Fruit fly (Drosophila melanogaster) whole organism, embryonic: ENCODE measurements around the gene CG11617.

ENCODE experiments used
- ATbp ChIP-seq: fragments of 200-800 bp; sonication (Bioruptor generic); optimal IDR thresholded peaks from 2 replicates; lab custom pipeline; 2017; ENCODE audit warnings: missing biosample characterization, mild to moderate bottlenecking, missing genetic modification characterization, missing genetic modification reagents
- Atf6 ChIP-seq: fragments of 200-800 bp; sonication (Bioruptor generic); IDR thresholded peaks from 2 replicates; pipeline ENCODE4 v1.3.6; 2022; ENCODE audit warnings: missing biosample characterization, missing genetic modification characterization
- CG12391 ChIP-seq: fragments of 200-800 bp; sonication (Bioruptor generic); optimal IDR thresholded peaks from 3 replicates; lab custom pipeline; 2018; ENCODE audit warnings: missing biosample characterization, mild to moderate bottlenecking, missing genetic modification characterization, moderate library complexity
- CG13296 ChIP-seq: fragments of 200-800 bp; sonication (Bioruptor generic); optimal IDR thresholded peaks from 3 replicates; lab custom pipeline; 2018; ENCODE audit warnings: missing biosample characterization, mild to moderate bottlenecking, missing genetic modification characterization
- CG14965 ChIP-seq: fragments of 200-800 bp; sonication (Bioruptor generic); optimal IDR thresholded peaks from 2 replicates; lab custom pipeline; 2016; ENCODE audit warnings: missing biosample characterization, missing genetic modification characterization, borderline replicate concordance
- CG15011 ChIP-seq: fragments of 200-800 bp; sonication (Bioruptor generic); optimal IDR thresholded peaks from 3 replicates; lab custom pipeline; 2018; ENCODE audit warnings: missing biosample characterization, mild to moderate bottlenecking, missing genetic modification characterization
- CG18476 ChIP-seq: fragments of 200-800 bp; sonication (Bioruptor generic); optimal IDR thresholded peaks from 2 replicates; lab custom pipeline; 2016; ENCODE audit warnings: missing biosample characterization, mild to moderate bottlenecking, missing genetic modification characterization
- CG18599 ChIP-seq: fragments of 200-800 bp; sonication (Bioruptor generic); optimal IDR thresholded peaks from 3 replicates; lab custom pipeline; 2017; ENCODE audit warnings: missing biosample characterization, missing genetic modification characterization, mild to moderate bottlenecking, moderate library complexity, missing genetic modification reagents
- CG2120 ChIP-seq: fragments of 200-800 bp; sonication (Bioruptor generic); optimal IDR thresholded peaks from 3 replicates; lab custom pipeline; 2016; ENCODE audit warnings: missing biosample characterization, missing genetic modification characterization
- CG30403 ChIP-seq: fragments of 200-800 bp; sonication (Bioruptor generic); optimal IDR thresholded peaks from 3 replicates; lab custom pipeline; 2016; ENCODE audit warnings: missing biosample characterization, missing genetic modification characterization
- CG4730 ChIP-seq: fragments of 200-800 bp; sonication (Bioruptor generic); IDR thresholded peaks from 2 replicates; pipeline ENCODE4 v1.3.6; 2022; ENCODE audit warnings: missing biosample characterization, missing genetic modification characterization
- CG5953 ChIP-seq: fragments of 200-800 bp; sonication (Bioruptor generic); IDR thresholded peaks from 2 replicates; pipeline ENCODE4 v1.3.6; 2022; ENCODE audit warnings: missing biosample characterization, missing genetic modification characterization
- CG6272 ChIP-seq: fragments of 200-800 bp; sonication (Bioruptor generic); IDR thresholded peaks from 2 replicates; pipeline ENCODE4 v1.3.6; 2022; ENCODE audit warnings: missing biosample characterization, missing genetic modification characterization
- CG6683 ChIP-seq: fragments of 200-800 bp; sonication (Bioruptor generic); optimal IDR thresholded peaks from 2 replicates; lab custom pipeline; 2017; ENCODE audit warnings: missing biosample characterization, mild to moderate bottlenecking, missing genetic modification characterization, missing genetic modification reagents
- CG7556 ChIP-seq: fragments of 200-800 bp; sonication (Bioruptor generic); optimal IDR thresholded peaks from 2 replicates; lab custom pipeline; 2017; ENCODE audit warnings: missing biosample characterization, mild to moderate bottlenecking, missing genetic modification characterization
- CG9727 ChIP-seq: fragments of 200-800 bp; sonication (Bioruptor generic); optimal IDR thresholded peaks from 3 replicates; lab custom pipeline; 2017; ENCODE audit warnings: missing biosample characterization, mild to moderate bottlenecking, missing genetic modification characterization
- Drgx ChIP-seq: fragments of 200-800 bp; sonication (Bioruptor generic); IDR thresholded peaks from 2 replicates; pipeline ENCODE4 v1.3.6; 2022; ENCODE audit warnings: missing biosample characterization, missing genetic modification characterization
- E2f1 ChIP-seq: fragments of 200-800 bp; sonication (Bioruptor generic); IDR thresholded peaks from 2 replicates; pipeline ENCODE4 v1.3.6; 2022; ENCODE audit warnings: missing biosample characterization, missing genetic modification characterization
- GATAe ChIP-seq: fragments of 200-800 bp; sonication (Bioruptor generic); conservative IDR thresholded peaks from 2 replicates; pipeline ENCODE4 v1.3.6; 2022; ENCODE audit warnings: missing biosample characterization, missing genetic modification characterization
- HLHmδ ChIP-seq: fragments of 200-800 bp; sonication (Bioruptor generic); optimal IDR thresholded peaks from 2 replicates; lab custom pipeline; 2018; ENCODE audit warnings: missing biosample characterization, mild to moderate bottlenecking, missing genetic modification characterization, moderate library complexity
- Hmr ChIP-seq: fragments of 200-800 bp; sonication (Bioruptor generic); optimal IDR thresholded peaks from 3 replicates; lab custom pipeline; 2017; ENCODE audit warnings: mild to moderate bottlenecking, missing biosample characterization, missing genetic modification reagents, missing genetic modification characterization
- MBD-R2 ChIP-seq: fragments of 200-800 bp; sonication (Bioruptor generic); IDR thresholded peaks from 2 replicates; pipeline ENCODE4 v1.3.6; 2022; ENCODE audit warnings: missing biosample characterization, missing genetic modification characterization
- Meics ChIP-seq: fragments of 200-800 bp; sonication (Bioruptor generic); optimal IDR thresholded peaks from 2 replicates; lab custom pipeline; 2017; ENCODE audit warnings: missing biosample characterization, mild to moderate bottlenecking, missing genetic modification characterization
- Mes4 ChIP-seq: fragments of 200-800 bp; sonication (Bioruptor generic); optimal IDR thresholded peaks from 2 replicates; lab custom pipeline; 2016; ENCODE audit warnings: missing biosample characterization, missing genetic modification characterization
- Nf-YC ChIP-seq: fragments of 200-800 bp; optimal IDR thresholded peaks from 3 replicates; lab custom pipeline; 2019; ENCODE audit warnings: missing biosample characterization, mild to moderate bottlenecking, missing genetic modification characterization, moderate library complexity
- Oli ChIP-seq: fragments of 200-800 bp; sonication (Bioruptor generic); optimal IDR thresholded peaks from 2 replicates; lab custom pipeline; 2018; ENCODE audit warnings: missing biosample characterization, mild to moderate bottlenecking, missing genetic modification characterization, moderate library complexity
- Ptx1 ChIP-seq: fragments of 200-800 bp; sonication (Bioruptor generic); IDR thresholded peaks from 2 replicates; pipeline ENCODE4 v1.3.6; 2022; ENCODE audit warnings: missing biosample characterization, missing genetic modification characterization
- Rx ChIP-seq: fragments of 200-800 bp; sonication (Bioruptor generic); IDR thresholded peaks from 2 replicates; pipeline ENCODE4 v1.3.6; 2022; ENCODE audit warnings: missing biosample characterization, missing genetic modification characterization
- Ssrp ChIP-seq: fragments of 200-800 bp; sonication (Bioruptor generic); optimal IDR thresholded peaks from 2 replicates; lab custom pipeline; 2018; ENCODE audit warnings: missing biosample characterization, mild to moderate bottlenecking, missing genetic modification characterization, moderate library complexity
- Xbp1 ChIP-seq: fragments of 200-800 bp; sonication (Bioruptor generic); optimal IDR thresholded peaks from 3 replicates; lab custom pipeline; 2016; ENCODE audit warnings: missing biosample characterization, mild to moderate bottlenecking, missing genetic modification characterization
- ap ChIP-seq: fragments of 200-800 bp; sonication (Bioruptor generic); IDR thresholded peaks from 2 replicates; pipeline ENCODE4 v1.3.6; 2022; ENCODE audit warnings: missing biosample characterization, missing genetic modification characterization
- bab2 ChIP-seq: fragments of 200-800 bp; sonication (Bioruptor generic); optimal IDR thresholded peaks from 2 replicates; lab custom pipeline; 2016; ENCODE audit warnings: missing biosample characterization, missing genetic modification characterization
- cato ChIP-seq: fragments of 200-800 bp; sonication (Bioruptor generic); optimal IDR thresholded peaks from 2 replicates; lab custom pipeline; 2016; ENCODE audit warnings: missing biosample characterization, missing genetic modification characterization, borderline replicate concordance
- croc ChIP-seq: fragments of 200-800 bp; sonication (Bioruptor generic); conservative IDR thresholded peaks from 3 replicates; pipeline ENCODE4 v1.3.6; 2022; ENCODE audit warnings: missing biosample characterization, missing genetic modification characterization
- danr ChIP-seq: fragments of 200-800 bp; sonication (Bioruptor generic); IDR thresholded peaks from 2 replicates; pipeline ENCODE4 v1.3.6; 2022; ENCODE audit warnings: missing biosample characterization, missing genetic modification characterization
- esg ChIP-seq: fragments of 200-800 bp; sonication (Bioruptor generic); conservative IDR thresholded peaks from 2 replicates; pipeline ENCODE4 v1.3.6; 2022; ENCODE audit warnings: missing biosample characterization, missing genetic modification characterization
- fd96Cb ChIP-seq: fragments of 200-800 bp; sonication (Bioruptor generic); optimal IDR thresholded peaks from 2 replicates; lab custom pipeline; 2018; ENCODE audit warnings: missing biosample characterization, mild to moderate bottlenecking, missing genetic modification characterization, moderate library complexity
- gcm2 ChIP-seq: fragments of 200-800 bp; sonication (Bioruptor generic); optimal IDR thresholded peaks from 2 replicates; lab custom pipeline; 2016; ENCODE audit warnings: missing biosample characterization, missing genetic modification characterization
- jumu ChIP-seq: fragments of 200-800 bp; sonication (Bioruptor generic); optimal IDR thresholded peaks from 3 replicates; lab custom pipeline; 2016; ENCODE audit warnings: missing biosample characterization, missing genetic modification characterization
- nerfin-1 ChIP-seq: fragments of 200-800 bp; sonication (Bioruptor generic); optimal IDR thresholded peaks from 3 replicates; lab custom pipeline; 2019; ENCODE audit warnings: missing biosample characterization, mild to moderate bottlenecking, missing genetic modification characterization, moderate library complexity
- pan ChIP-seq, 4 experiments: fragments of >200 bp in 3 of 4; fragments of 200-800 bp in 1 of 4; sonication (Bioruptor generic) in 1 of 4; optimal IDR thresholded peaks in 3 of 4; IDR thresholded peaks in 1 of 4; 2 replicates each; pipeline versions ENCODE4 v1.3.6 to Lab custom; 2017 to 2022; ENCODE audit warnings: missing biosample characterization in 2 of 4, missing genetic modification characterization in 2 of 4, mixed read lengths in 1 of 4
- prd ChIP-seq, 3 experiments: fragments of >200 bp in 2 of 3; fragments of 200-800 bp in 1 of 3; sonication (Bioruptor generic) in 1 of 3; optimal IDR thresholded peaks in 2 of 3; IDR thresholded peaks in 1 of 3; 2 replicates in 2 of 3; 3 replicates in 1 of 3; pipeline versions ENCODE4 v1.3.6 to Lab custom; 2017 to 2022; ENCODE audit warnings: missing biosample characterization in 1 of 3, missing genetic modification characterization in 1 of 3
- row ChIP-seq: fragments of 200-800 bp; sonication (Bioruptor generic); IDR thresholded peaks from 3 replicates; pipeline ENCODE4 v1.3.6; 2022; ENCODE audit warnings: missing biosample characterization, missing genetic modification characterization
- run ChIP-seq: fragments of 200-800 bp; sonication (Bioruptor generic); optimal IDR thresholded peaks from 3 replicates; lab custom pipeline; 2018; ENCODE audit warnings: missing biosample characterization, mild to moderate bottlenecking, missing genetic modification characterization
- scrt ChIP-seq: fragments of 200-800 bp; sonication (Bioruptor generic); optimal IDR thresholded peaks from 2 replicates; lab custom pipeline; 2018; ENCODE audit warnings: missing biosample characterization, mild to moderate bottlenecking, missing genetic modification characterization, moderate library complexity
- sisA ChIP-seq: fragments of 200-800 bp; sonication (Bioruptor generic); IDR thresholded peaks from 2 replicates; pipeline ENCODE4 v1.3.6; 2022; ENCODE audit warnings: missing biosample characterization, missing genetic modification characterization
- tgo ChIP-seq: fragments of 200-800 bp; sonication (Bioruptor generic); IDR thresholded peaks from 3 replicates; pipeline ENCODE4 v1.3.6; 2022; ENCODE audit warnings: missing biosample characterization, missing genetic modification characterization
- ttk ChIP-seq: fragments of 200-800 bp; sonication (Bioruptor generic); IDR thresholded peaks from 2 replicates; pipeline ENCODE4 v2.1.2; 2022; ENCODE audit warnings: missing biosample characterization, missing genetic modification characterization
- zfh2 ChIP-seq: fragments of 200-800 bp; sonication (Bioruptor generic); optimal IDR thresholded peaks from 2 replicates; lab custom pipeline; 2016; ENCODE audit warnings: missing biosample characterization, missing genetic modification characterization

The CG11617 gene

DNA sequence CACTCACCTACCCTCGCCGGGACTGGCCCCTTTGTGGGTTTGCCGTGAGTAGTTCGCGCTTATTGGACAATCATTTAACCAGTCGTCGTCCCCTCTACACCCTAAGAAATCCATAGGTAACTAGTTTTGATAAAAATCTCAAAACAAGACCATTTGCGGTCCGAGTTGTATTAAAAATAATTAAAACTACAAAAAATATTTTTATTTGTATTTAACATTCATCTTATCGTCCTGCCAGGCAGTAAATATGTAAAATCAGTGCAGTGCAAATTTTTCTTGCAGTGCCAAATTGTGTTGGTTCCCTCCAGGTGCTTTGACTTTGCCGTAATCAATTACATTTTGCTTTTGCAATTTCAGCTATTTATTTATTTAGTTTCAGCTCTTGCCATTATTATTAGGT lies 36.7 kb upstream of the CG11617 start (continued):
- TF ChIP-seq sisA (GFP tag; lab: Robert Waterston, UW) (0 out of 2 replicates have a peak, but pooled peaks have one; percentile 33), scrt (GFP tag; lab: Kevin White, UChicago) (peak; percentile 34), zfh2 (GFP tag; lab: Kevin White, UChicago) (no peak), Ptx1 (GFP tag; lab: Robert Waterston, UW) (peak; percentile 46), E2f1 (GFP tag; lab: Robert Waterston, UW) (0 out of 2 replicates have a peak, but pooled peaks have one; percentile 6), run (tag; lab: Kevin White, UChicago) (no peak), cato (GFP tag; lab: Kevin White, UChicago) (no peak), CG15011 (peak; percentile 35), Oli (peak; percentile 16), CG13296 (GFP tag; lab: Kevin White, UChicago) (peak; percentile 3), Mes4 (GFP tag; lab: Kevin White, UChicago) (no peak), danr (GFP tag; lab: Robert Waterston, UW) (0 out of 2 replicates have a peak, but pooled peaks have one; percentile 7), CG7556 (peak; percentile 40), esg (peak; percentile 20; the same call in 1 of the 2 replicates), tgo (GFP tag; lab: Robert Waterston, UW) (peak; percentile 55; the same call in 1 of the 3 replicates), CG30403 (GFP tag; lab: Kevin White, UChicago) (peak; percentile 35), row (peak; percentile 61), MBD-R2 (GFP tag; lab: Robert Waterston, UW) (peak; percentile 15; the same call in 1 of the 2 replicates), prd (optimal IDR thresholded peaks at IDR 0.05; lab: Kevin White, UChicago) (no peak), prd (GFP tag; IDR thresholded peaks at IDR 0.05; lab: Robert Waterston, UW) (peak; percentile 59; the same call in 2 of the 3 replicates), GATAe (GFP tag; lab: Robert Waterston, UW) (no peak), HLHmδ (GFP tag; lab: Kevin White, UChicago) (no peak), CG4730 (GFP tag; lab: Robert Waterston, UW) (peak; percentile 44; the same call in 1 of the 2 replicates), fd96Cb (tag; lab: Kevin White, UChicago) (peak; percentile 11), Xbp1 (GFP tag; lab: Kevin White, UChicago) (peak; percentile 9), Nf-YC (peak; percentile 88), CG9727 (GFP tag; lab: Kevin White, UChicago) (peak; percentile 23), CG18599 (peak; percentile 67), Drgx (peak; percentile 83), CG6272 (GFP tag; lab: Robert Waterston, UW) (0 out of 2 replicates have a peak, but pooled peaks have one; percentile 21), gcm2 (GFP tag; lab: Kevin White, UChicago) (no peak), CG2120 (GFP tag; lab: Kevin White, UChicago) (peak; percentile 66), CG18476 (peak; percentile 10), CG14965 (GFP tag; lab: Kevin White, UChicago) (no peak), Ssrp (tag; lab: Kevin White, UChicago) (peak; percentile 6), CG5953 (GFP tag; lab: Robert Waterston, UW) (no peak), pan (optimal IDR thresholded peaks at IDR 0.05; lab: Kevin White, UChicago) (no peak), pan (GFP tag; optimal IDR thresholded peaks at IDR 0.05 in 1 of 2, IDR thresholded peaks at IDR 0.05 in 1 of 2) (peak in 1 of 2 experiments; percentile 56), Rx (GFP tag; lab: Robert Waterston, UW) (no peak), croc (GFP tag; lab: Robert Waterston, UW) (no peak), ap (GFP tag; lab: Robert Waterston, UW) (peak; percentile 35; the same call in 1 of the 2 replicates), jumu (GFP tag; lab: Kevin White, UChicago) (no peak), Hmr (GFP tag; lab: Kevin White, UChicago) (peak; percentile 40), Atf6 (peak; percentile 34), CG6683 (GFP tag; lab: Kevin White, UChicago) (peak; percentile 24), ttk (0 out of 2 replicates have a peak, but pooled peaks have one; percentile 27), CG12391 (tag; lab: Kevin White, UChicago) (peak; percentile 28), nerfin-1 (tag; lab: Kevin White, UChicago) (no peak), bab2 (GFP tag; lab: Kevin White, UChicago) (no peak), Meics (peak; percentile 30), ATbp (no peak)
